Fruit fly (Drosophila melanogaster) whole organism, pupa: ENCODE data around the gene CG9467.
A peak's percentile ranks its signal among the peaks of the same experiment; 100 is the strongest.

Experiments used
- CG17806 ChIP-seq: fragments of 200-800 bp; sonication (Bioruptor generic); optimal IDR thresholded peaks from 2 replicates; lab custom pipeline; 2018; ENCODE audit warnings: missing biosample characterization, mild to moderate bottlenecking, missing genetic modification characterization, moderate library complexity
- CG32121 ChIP-seq: fragments of 200-800 bp; sonication (Bioruptor generic); IDR thresholded peaks from 2 replicates; pipeline ENCODE4 v1.3.6; 2022; ENCODE audit warnings: missing biosample characterization, missing genetic modification characterization
- CG34367 ChIP-seq: fragments of 200-800 bp; sonication (Bioruptor generic); optimal IDR thresholded peaks from 2 replicates; lab custom pipeline; 2018; ENCODE audit warnings: missing biosample characterization, mild to moderate bottlenecking, missing genetic modification characterization
- CG8159 ChIP-seq: fragments of 200-800 bp; sonication (Bioruptor generic); optimal IDR thresholded peaks from 3 replicates; lab custom pipeline; 2018; ENCODE audit warnings: missing biosample characterization, mild to moderate bottlenecking, missing genetic modification characterization, moderate library complexity
- CG8301 ChIP-seq: fragments of 200-800 bp; sonication (Bioruptor generic); optimal IDR thresholded peaks from 2 replicates; lab custom pipeline; 2018; ENCODE audit warnings: missing biosample characterization, mild to moderate bottlenecking, missing genetic modification characterization
- CG9948 ChIP-seq: fragments of 200-800 bp; sonication (Bioruptor generic); optimal IDR thresholded peaks from 2 replicates; lab custom pipeline; 2018; ENCODE audit warnings: missing biosample characterization, mild to moderate bottlenecking, missing genetic modification characterization, moderate library complexity
- EcR ChIP-seq: fragments of 200-800 bp; sonication (Bioruptor generic); optimal IDR thresholded peaks from 3 replicates; lab custom pipeline; 2019; ENCODE audit warnings: missing biosample characterization, missing genetic modification characterization, mild to moderate bottlenecking, moderate library complexity, missing genetic modification reagents
- Pif1A ChIP-seq: fragments of 200-800 bp; sonication (Bioruptor generic); optimal IDR thresholded peaks from 3 replicates; lab custom pipeline; 2016; ENCODE audit warnings: missing biosample characterization, missing genetic modification characterization
- Pif1B ChIP-seq: fragments of 200-800 bp; sonication (Bioruptor generic); optimal IDR thresholded peaks from 3 replicates; lab custom pipeline; 2016; ENCODE audit warnings: missing biosample characterization, missing genetic modification characterization
- fd96Ca ChIP-seq: fragments of 200-800 bp; sonication (Bioruptor generic); IDR thresholded peaks from 3 replicates; pipeline ENCODE4 v1.3.6; 2022; ENCODE audit warnings: missing biosample characterization, missing genetic modification characterization
- gl ChIP-seq: fragments of 200-800 bp; sonication (Bioruptor generic); optimal IDR thresholded peaks from 2 replicates; lab custom pipeline; 2018; ENCODE audit warnings: missing biosample characterization, mild to moderate bottlenecking, missing genetic modification characterization
- rn ChIP-seq: fragments of 200-800 bp; sonication (Bioruptor generic); IDR thresholded peaks from 2 replicates; pipeline ENCODE4 v1.3.6; 2022; ENCODE audit warnings: missing biosample characterization, missing genetic modification characterization

DNA sequence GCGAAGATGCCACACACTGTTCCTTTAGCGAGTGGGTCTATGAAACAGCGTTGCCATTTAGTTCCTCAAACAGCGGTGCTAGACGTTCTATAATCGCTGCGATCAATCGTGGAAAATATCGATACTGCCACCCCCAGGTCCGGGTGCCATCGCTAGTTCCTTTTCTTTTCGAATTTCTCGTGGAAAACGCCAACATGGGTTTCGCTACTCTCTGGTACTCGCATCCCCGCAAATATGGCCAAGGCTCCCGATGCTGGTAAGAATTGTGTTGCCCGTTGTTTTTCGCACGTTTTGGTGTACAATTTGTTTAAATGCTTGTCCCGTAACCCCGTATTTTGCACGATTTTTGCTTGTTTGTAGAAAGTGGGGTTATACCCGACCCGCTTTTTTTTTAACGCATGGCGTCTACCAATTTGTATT is 22.9 kb downstream of the CG9467 start, which contains the start of gene RpS29:
- peak; percentile 30 for TF ChIP-seq CG34367 (tag; lab: Kevin White, UChicago)
- peak; percentile 54; the same call in 1 of the 3 replicates for TF ChIP-seq fd96Ca (GFP tag; lab: Robert Waterston, UW)
- TF ChIP-seq rn, result peak; percentile 38; the same call in 1 of the 2 replicates
- TF ChIP-seq EcR, result peak; percentile 22
- peak; percentile 26; the same call in 1 of the 2 replicates for TF ChIP-seq CG32121 (GFP tag; lab: Robert Waterston, UW)
- TF ChIP-seq Pif1A (GFP tag; lab: Kevin White, UChicago), result no peak
- peak; percentile 16 for TF ChIP-seq CG8301 (tag; lab: Kevin White, UChicago)
- no peak for TF ChIP-seq Pif1B (GFP tag; lab: Kevin White, UChicago)
- TF ChIP-seq gl (tag; lab: Kevin White, UChicago), result peak; percentile 17
- TF ChIP-seq CG9948, result no peak
- TF ChIP-seq CG17806 (tag; lab: Kevin White, UChicago), result no peak
- TF ChIP-seq CG8159, result peak; percentile 41
